Fruit fly (Drosophila melanogaster) Kc167 (cell line): ENCODE results near the gene CG6733.

ENCODE experiments used
- Myc ChIP-seq: fragments of >200 bp; optimal IDR thresholded peaks from 2 replicates; lab custom pipeline; 2017; ENCODE audit warnings: missing external identifiers
- Sin3A ChIP-seq: fragments of >200 bp; optimal IDR thresholded peaks from 2 replicates; lab custom pipeline; 2018; ENCODE audit warnings: missing external identifiers
- h ChIP-seq: fragments of >200 bp; optimal IDR thresholded peaks from 3 replicates; lab custom pipeline; 2018; ENCODE audit warnings: missing external identifiers
- insv ChIP-seq: fragments of >200 bp; optimal IDR thresholded peaks from 3 replicates; lab custom pipeline; 2018; ENCODE audit warnings: missing external identifiers
- psq ChIP-seq: fragments of >200 bp; optimal IDR thresholded peaks from 2 replicates; lab custom pipeline; 2017; ENCODE audit warnings: missing external identifiers
- ttk ChIP-seq: sonication (Bioruptor generic); optimal IDR thresholded peaks from 2 replicates; lab custom pipeline; 2017; ENCODE audit warnings: missing external identifiers

CG6733 gene

DNA sequence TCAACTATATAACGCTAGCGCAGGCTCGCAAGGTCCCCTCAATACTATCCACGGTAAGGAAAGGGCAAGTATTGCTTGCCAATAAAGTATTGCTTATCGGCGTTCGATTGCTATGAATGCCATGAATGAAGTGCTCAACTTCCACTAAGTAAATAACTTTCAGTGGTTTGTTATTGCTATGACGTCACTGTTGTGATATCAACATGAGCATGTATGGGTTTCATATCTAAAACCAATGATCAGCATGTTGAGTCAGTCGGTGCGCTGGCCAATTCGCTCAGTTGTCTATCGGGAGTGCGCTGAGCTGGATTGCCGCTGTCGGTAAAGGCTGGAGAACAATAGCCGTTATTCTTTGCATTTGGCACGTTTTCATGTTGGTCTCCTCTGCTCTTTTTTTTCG lies 23.4 kb downstream of the CG6733 start:
- no peak for TF ChIP-seq insv (lab: Kevin White, UChicago)
- no peak for TF ChIP-seq Myc (lab: Kevin White, UChicago)
- no peak for TF ChIP-seq psq
- TF ChIP-seq ttk (lab: Kevin White, UChicago), result no peak
- no peak for TF ChIP-seq h
- TF ChIP-seq Sin3A (lab: Kevin White, UChicago), result no peak

DNA sequence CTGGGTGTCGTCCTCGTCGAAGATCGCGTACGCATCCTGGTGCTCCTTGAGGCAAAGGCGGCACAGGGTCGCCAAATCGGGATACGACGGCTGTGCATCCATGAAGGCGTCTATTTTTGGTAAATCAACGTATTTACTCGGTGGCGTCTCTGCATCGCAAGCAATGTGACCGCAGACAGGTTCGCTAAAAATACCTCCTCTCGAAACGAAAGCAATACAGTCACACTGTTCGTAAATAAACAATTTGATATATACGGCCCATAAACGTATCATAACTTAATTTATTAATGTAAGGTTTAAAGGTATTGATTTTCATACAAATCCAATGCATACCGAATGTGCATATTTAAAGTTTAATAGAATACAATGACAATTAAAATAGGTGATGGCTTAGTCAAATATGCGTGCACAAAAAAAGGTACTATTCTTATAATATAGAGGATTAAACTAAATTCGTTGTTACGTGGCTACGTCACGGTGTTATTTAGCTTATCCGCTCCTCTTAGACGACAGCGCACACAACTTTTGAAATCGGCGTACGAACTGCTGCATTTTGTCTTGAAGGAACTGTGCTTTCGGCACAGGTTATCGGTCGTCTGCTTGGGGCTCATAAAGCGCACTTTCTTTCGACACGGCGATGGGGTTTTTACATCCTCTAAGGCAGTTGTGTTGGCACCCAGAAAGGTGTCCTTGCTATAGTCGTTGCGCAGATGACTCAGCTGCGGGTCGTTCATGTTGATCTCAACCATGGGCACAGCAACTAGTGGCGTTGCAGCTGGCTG lies 28.9 kb downstream of the CG6733 start, which contains the start of gene CG31365:
Gene CG31365, minus strand, starts transcription at position 182 of the 782 bp plus-strand sequence.
- TF ChIP-seq insv (lab: Kevin White, UChicago) (no peak), h (no peak), ttk (lab: Kevin White, UChicago) (no peak), psq (no peak), Sin3A (lab: Kevin White, UChicago) (no peak), Myc (lab: Kevin White, UChicago) (no peak)

dm6 chr3R:23127796-23128195 lies 30.3 kb downstream of the CG6733 start, which contains the start of gene CG31457:
TSS of gene CG31457 (minus strand) at chr3R:23127981.
- no peak for TF ChIP-seq Sin3A (lab: Kevin White, UChicago)
- TF ChIP-seq psq, result no peak
- no peak for TF ChIP-seq Myc (lab: Kevin White, UChicago)
- no peak for TF ChIP-seq h
- no peak for TF ChIP-seq insv (lab: Kevin White, UChicago)
- TF ChIP-seq ttk (lab: Kevin White, UChicago), result no peak

DNA sequence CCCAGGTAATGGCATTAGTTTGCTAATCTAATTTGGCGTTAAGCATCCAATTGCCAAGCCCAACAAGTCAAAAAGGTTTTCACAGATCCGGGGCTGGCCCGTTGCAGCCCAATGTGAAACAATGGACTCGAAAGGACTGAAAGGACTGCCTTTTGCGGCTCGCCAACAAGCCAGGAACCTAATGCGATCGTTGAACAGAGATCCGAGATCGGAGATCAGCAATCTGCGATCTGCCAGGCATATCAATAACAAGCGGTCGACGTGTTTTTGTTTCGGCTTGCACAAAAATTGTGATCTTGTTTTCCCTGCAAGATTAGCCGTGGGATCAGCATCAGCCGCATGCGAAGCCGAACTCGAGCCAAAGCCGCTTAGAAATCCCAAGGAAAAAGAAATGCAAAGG lies 32.1 kb downstream of the CG6733 start:
- TF ChIP-seq h, result no peak
- TF ChIP-seq psq, result no peak
- TF ChIP-seq Myc (lab: Kevin White, UChicago), result no peak
- TF ChIP-seq insv (lab: Kevin White, UChicago), result no peak
- TF ChIP-seq ttk (lab: Kevin White, UChicago), result no peak
- TF ChIP-seq Sin3A (lab: Kevin White, UChicago), result no peak

DNA sequence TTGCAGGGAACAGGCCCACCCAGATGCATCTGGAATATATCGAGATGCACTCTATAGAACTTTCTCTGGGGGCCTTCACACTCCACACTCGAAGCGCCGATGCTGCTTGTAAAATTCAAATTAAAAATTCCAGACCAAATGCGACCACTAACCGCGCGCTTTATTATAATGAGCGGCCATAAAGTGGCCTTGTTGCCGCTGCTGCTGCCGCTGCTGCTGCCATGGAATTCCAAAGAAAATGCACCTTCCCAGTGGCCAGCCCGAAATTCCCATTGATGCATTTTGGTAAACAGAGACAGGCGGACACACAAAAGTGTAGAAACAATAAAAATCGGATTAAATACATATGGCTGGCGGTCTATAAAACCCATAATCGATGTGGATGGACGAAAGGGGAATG lies 32.7 kb downstream of the CG6733 start:
- no peak for TF ChIP-seq ttk (lab: Kevin White, UChicago)
- TF ChIP-seq Myc (lab: Kevin White, UChicago), result no peak
- no peak for TF ChIP-seq insv (lab: Kevin White, UChicago)
- TF ChIP-seq psq, result no peak
- no peak for TF ChIP-seq h
- TF ChIP-seq Sin3A (lab: Kevin White, UChicago), result no peak

DNA sequence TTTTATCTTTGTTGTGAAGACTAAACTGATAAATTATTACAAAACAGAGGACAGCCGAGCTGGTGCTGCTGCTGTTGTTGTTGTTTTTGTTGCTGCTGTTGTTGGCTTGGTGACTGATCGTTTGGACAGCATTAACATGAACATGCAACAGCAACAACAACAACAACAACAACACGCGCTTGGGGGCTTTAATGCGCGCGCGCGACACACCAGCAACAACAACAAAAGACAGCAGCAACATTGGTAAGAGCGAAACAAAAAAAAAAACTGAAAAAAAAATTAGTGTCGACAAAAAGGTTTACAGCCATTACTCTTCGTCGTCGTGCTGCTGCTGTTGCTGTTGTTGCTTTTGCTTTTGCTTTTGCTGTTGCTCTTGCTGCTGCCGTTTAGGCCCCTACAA lies 33.4 kb downstream of the CG6733 start:
- no peak for TF ChIP-seq Sin3A (lab: Kevin White, UChicago)
- TF ChIP-seq psq, result no peak
- TF ChIP-seq Myc (lab: Kevin White, UChicago), result no peak
- no peak for TF ChIP-seq ttk (lab: Kevin White, UChicago)

DNA sequence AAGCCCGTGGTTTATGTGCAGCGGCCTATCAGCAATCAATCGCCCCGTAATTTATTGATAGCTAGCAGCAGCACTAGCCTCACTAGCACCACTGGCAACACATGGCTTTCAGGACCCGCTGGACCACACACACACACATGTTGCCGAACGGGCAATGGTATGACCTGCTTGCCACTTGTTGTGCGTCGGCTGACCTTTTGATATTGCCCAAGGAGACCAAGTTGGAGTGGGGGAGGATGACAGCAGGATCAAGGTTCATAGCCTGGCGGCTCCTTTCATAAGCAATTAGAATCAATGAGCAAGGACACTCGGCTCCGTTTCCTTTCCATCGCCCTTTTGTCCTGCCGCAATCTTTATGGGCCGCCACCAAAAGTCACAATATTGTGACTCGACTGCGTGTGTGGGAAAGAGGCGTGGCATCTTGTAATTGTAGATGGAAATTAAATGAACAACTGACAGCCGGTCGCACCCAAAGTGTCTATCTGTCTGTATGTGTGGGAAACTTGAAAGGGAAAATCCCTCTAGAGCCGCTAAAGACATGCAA lies 33.9 kb downstream of the CG6733 start:
- TF ChIP-seq Myc (lab: Kevin White, UChicago) (no peak), h (no peak), psq (no peak), ttk (lab: Kevin White, UChicago) (no peak), Sin3A (lab: Kevin White, UChicago) (no peak), insv (lab: Kevin White, UChicago) (no peak)

DNA sequence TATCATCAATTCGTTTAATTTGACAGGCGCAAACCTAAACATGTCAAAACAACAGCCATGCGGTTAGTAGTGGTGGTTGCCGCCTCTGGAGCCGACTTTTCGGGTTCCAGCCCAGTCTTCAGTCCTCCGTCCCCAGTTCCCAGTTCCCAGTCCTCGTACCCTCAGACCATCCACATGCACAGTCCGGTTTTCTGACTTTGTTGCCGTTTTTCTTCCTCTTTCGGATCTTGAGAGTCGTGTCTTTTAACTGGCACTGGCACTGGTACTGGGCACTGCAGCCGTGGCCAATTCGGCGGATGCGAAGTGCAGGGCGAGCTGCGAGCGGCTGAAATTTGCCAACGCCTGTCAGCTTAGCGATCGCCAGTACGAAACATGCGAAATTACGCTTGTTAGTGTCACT lies 34.8 kb downstream of the CG6733 start:
- no peak for TF ChIP-seq Sin3A (lab: Kevin White, UChicago)
- TF ChIP-seq psq, result no peak
- no peak for TF ChIP-seq insv (lab: Kevin White, UChicago)
- no peak for TF ChIP-seq h
- no peak for TF ChIP-seq ttk (lab: Kevin White, UChicago)
- TF ChIP-seq Myc (lab: Kevin White, UChicago), result no peak

DNA sequence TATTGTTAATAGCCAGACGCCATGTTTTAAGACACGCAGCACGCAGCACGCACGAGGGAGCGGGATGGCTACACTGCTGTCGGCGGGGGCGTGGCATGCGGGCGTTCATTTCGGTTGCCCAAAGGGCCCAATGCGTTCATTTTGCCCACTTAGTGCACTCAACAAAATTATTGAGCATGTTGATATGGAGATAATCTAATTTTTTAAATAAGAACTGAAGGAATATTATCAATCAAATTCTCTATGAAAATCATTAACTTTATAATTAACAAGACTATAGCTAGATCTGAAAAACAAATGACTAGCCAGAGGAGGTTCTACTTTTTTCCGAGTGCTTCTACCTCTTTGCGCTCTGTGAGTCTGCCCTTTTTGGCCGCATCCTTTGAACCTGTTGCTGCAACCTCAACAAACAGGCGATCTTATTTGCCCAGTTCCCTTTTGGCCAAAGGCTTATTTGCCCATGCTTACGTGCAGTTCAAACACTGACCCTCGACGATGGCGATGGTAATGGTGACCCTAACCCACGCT lies 35.8 kb downstream of the CG6733 start:
- no peak for TF ChIP-seq insv (lab: Kevin White, UChicago)
- no peak for TF ChIP-seq Sin3A (lab: Kevin White, UChicago)
- no peak for TF ChIP-seq ttk (lab: Kevin White, UChicago)
- TF ChIP-seq psq, result no peak
- no peak for TF ChIP-seq h
- no peak for TF ChIP-seq Myc (lab: Kevin White, UChicago)

DNA sequence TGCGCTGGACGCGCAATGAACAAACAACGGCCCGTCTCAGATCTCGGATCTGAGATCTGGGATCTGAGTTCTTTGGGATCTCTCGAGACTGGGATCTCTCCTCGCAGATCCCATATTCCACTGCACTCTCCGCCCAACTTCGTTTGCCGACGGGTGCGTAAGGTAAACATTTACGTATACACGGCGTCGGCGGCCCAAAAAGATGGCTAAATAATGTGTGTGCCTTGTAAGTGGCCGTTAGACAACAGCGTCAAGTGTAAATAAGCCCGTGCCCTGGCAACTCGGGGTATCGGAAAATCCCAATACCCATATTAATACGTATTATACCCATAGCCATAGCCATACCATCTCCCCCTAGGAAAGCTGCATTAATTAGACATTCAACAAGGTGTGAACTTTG lies 37.2 kb downstream of the CG6733 start:
- TF ChIP-seq h (no peak), psq (no peak), Myc (lab: Kevin White, UChicago) (no peak), insv (lab: Kevin White, UChicago) (no peak), ttk (lab: Kevin White, UChicago) (no peak), Sin3A (lab: Kevin White, UChicago) (no peak)

DNA sequence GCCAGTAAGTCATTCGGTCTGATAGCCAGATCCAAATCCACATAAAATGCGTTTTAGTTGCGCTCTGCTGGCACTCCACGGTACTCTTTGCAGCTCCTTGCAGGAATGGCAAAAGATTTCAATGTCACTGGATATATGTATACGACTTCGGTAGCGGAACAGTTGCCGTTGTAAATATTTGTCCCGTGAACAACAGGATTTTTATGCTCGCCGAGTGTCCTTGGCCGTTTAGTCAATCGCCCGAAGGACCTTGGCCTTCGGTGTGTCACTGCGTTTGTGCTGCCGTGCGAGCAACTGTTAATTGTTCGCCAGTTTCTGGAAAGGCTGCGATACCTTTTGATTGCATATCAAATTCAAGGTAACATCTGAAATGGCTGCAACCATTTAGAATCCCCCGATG lies 40.9 kb downstream of the CG6733 start:
- TF ChIP-seq Myc (lab: Kevin White, UChicago), result no peak

DNA sequence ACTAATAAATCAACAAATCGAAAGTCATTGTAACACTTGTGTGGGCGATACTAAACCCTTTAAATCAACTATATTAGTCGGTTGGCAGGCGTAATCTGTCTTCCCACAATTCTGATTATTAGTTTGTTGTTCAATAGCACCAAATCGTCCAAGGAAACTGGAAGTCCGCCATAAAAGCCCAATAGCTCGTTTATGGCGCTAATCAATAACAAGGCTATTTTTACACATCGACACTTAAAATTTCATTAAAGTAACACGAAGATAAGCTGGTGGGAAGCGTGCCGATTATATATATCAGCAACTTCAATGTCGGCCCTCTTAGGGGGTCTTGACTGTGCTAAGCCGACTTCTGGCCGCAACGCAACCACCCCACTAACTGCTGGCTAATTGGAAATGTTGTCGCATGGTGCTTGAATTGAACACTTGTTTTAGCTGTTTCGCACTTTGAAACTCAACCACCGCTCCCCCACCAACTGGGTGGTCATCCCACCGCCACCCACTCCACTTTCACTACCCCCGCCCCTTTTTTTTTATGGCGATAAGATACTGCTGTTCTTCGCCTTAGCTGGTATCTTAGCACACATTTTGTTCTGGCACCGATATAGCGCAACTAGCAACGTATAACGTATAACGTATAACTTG lies 41.6 kb downstream of the CG6733 start:
- no peak for TF ChIP-seq h
- no peak for TF ChIP-seq ttk (lab: Kevin White, UChicago)
- TF ChIP-seq Myc (lab: Kevin White, UChicago), result no peak
- no peak for TF ChIP-seq psq
- no peak for TF ChIP-seq insv (lab: Kevin White, UChicago)
- TF ChIP-seq Sin3A (lab: Kevin White, UChicago), result no peak
